Worm (Caenorhabditis elegans) whole organism, L1 larva: ENCODE data around the gene C45G7.4.

Experiments
- F16B12.6 ChIP-seq: fragments of 150-350 bp; optimal IDR thresholded peaks from 2 replicates; lab custom pipeline; 2014; ENCODE audit warnings: missing biosample characterization, missing genetic modification characterization
- efl-1 ChIP-seq, 4 experiments: fragments of 150-350 bp; optimal IDR thresholded peaks in 3 of 4; peaks in 1 of 4; 1 replicate in 1 of 4; 2 replicates in 3 of 4; lab custom pipeline; 2014; ENCODE audit warnings: missing biosample characterization in 2 of 4, missing genetic modification characterization in 2 of 4, missing genetic modification reagents in 2 of 4
- efl-3 ChIP-seq: fragments of 200-800 bp; sonication (Bioruptor generic); optimal IDR thresholded peaks from 2 replicates; lab custom pipeline; 2018; ENCODE audit warnings: mild to moderate bottlenecking, missing genetic modification characterization, missing compliant biosample characterization
- fkh-8 ChIP-seq: sonication (generic microtip); optimal IDR thresholded peaks from 2 replicates; lab custom pipeline; 2016; ENCODE audit warnings: mild to moderate bottlenecking, missing genetic modification characterization, missing compliant biosample characterization
- lin-15B ChIP-seq: fragments of 150-350 bp; sonication (generic microtip); optimal IDR thresholded peaks from 3 replicates; lab custom pipeline; 2014; ENCODE audit warnings: missing biosample characterization, missing genetic modification characterization
- nhr-20 ChIP-seq: sonication (generic microtip); optimal IDR thresholded peaks from 2 replicates; lab custom pipeline; 2016; ENCODE audit warnings: mild to moderate bottlenecking, missing genetic modification characterization, missing compliant biosample characterization
- nhr-90 ChIP-seq: sonication (generic microtip); optimal IDR thresholded peaks from 2 replicates; lab custom pipeline; 2016; ENCODE audit warnings: mild to moderate bottlenecking, missing genetic modification characterization, missing compliant biosample characterization; ENCODE audit not compliant: poor library complexity
- pag-3 ChIP-seq: sonication (generic microtip); optimal IDR thresholded peaks from 2 replicates; lab custom pipeline; 2017; ENCODE audit warnings: missing genetic modification characterization, mild to moderate bottlenecking, missing compliant biosample characterization, antibody characterized with exemption, borderline replicate concordance; ENCODE audit not compliant: insufficient read depth
- unc-30 ChIP-seq: sonication (generic microtip); optimal IDR thresholded peaks from 2 replicates; lab custom pipeline; 2017; ENCODE audit warnings: missing biosample characterization, missing genetic modification characterization
- unc-86 ChIP-seq: sonication (generic microtip); optimal IDR thresholded peaks from 2 replicates; lab custom pipeline; 2016; ENCODE audit warnings: missing genetic modification characterization, missing compliant biosample characterization

The C45G7.4 gene

DNA sequence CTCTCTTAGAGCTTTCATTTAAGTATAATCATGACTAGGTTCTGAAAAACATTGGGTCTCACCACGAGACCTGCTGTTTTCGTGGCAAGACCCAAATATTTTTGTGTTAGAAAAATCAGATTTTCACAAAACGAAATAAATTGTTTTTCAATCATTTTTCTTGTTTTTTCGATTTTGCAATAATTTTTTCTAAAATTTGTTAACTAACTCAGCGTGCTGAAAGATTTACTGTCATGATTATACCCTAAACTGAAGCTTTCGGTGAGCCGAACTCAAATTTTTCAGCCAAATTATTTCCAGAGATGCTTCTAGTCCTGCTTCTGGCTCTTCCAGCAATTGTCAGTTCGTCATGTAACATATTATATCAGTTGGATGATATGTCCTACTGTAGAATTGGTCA, 49.2 kb downstream of the C45G7.4 start, which contains the start of gene Y69A2AL.2:
Gene Y69A2AL.2, plus strand, starts transcription at position 301 of the 400 bp plus-strand sequence.
- TF ChIP-seq efl-3, result no peak
- TF ChIP-seq unc-86 (tag; lab: Kevin White, UChicago), result no peak
- TF ChIP-seq efl-1 (optimal IDR thresholded peaks at IDR 0.05; lab: Kevin White, UChicago), result no peak
- no peak for TF ChIP-seq efl-1 (GFP tag; optimal IDR thresholded peaks at IDR 0.05 in 1 of 2; lab: Kevin White, UChicago)
- TF ChIP-seq fkh-8 (tag; lab: Kevin White, UChicago), result no peak
- no peak for TF ChIP-seq lin-15B (tag; lab: Kevin White, UChicago)
- no peak for TF ChIP-seq unc-30 (tag; lab: Kevin White, UChicago)
- TF ChIP-seq nhr-90 (tag; lab: Kevin White, UChicago), result no peak
- TF ChIP-seq F16B12.6 (tag; lab: Kevin White, UChicago), result no peak
- no peak for TF ChIP-seq nhr-20
- no peak for TF ChIP-seq pag-3 (tag; lab: Kevin White, UChicago)
